Worm (Caenorhabditis elegans) whole organism, L4 larva: ENCODE data around the gene tmed-10.

Experiments used
- D1046.2 ChIP-seq: fragments of 200-800 bp; sonication (Bioruptor generic); IDR thresholded peaks from 2 replicates; pipeline ENCODE4 v1.3.6; 2022; ENCODE audit warnings: missing genetic modification characterization, missing compliant biosample characterization
- F10B5.3 ChIP-seq: sonication (generic microtip); optimal IDR thresholded peaks from 2 replicates; lab custom pipeline; 2016; ENCODE audit warnings: mild to moderate bottlenecking, missing genetic modification characterization, missing compliant biosample characterization
- F44E2.7 ChIP-seq: fragments of 200-800 bp; sonication (Bioruptor generic); IDR thresholded peaks from 2 replicates; pipeline ENCODE4 v2.1.2; 2022; ENCODE audit warnings: missing genetic modification characterization, missing compliant biosample characterization
- F49E8.2 ChIP-seq: sonication (generic microtip); optimal IDR thresholded peaks from 2 replicates; lab custom pipeline; 2016; ENCODE audit warnings: missing compliant biosample characterization, mild to moderate bottlenecking, missing genetic modification characterization, borderline replicate concordance
- T20F7.1 ChIP-seq: fragments of 200-800 bp; sonication (Bioruptor generic); optimal IDR thresholded peaks from 2 replicates; lab custom pipeline; 2018; ENCODE audit warnings: mild to moderate bottlenecking, missing genetic modification characterization, missing compliant biosample characterization
- ZK546.5 ChIP-seq, 2 experiments: sonication (generic microtip); optimal IDR thresholded peaks; 2 replicates each; lab custom pipeline; 2017; ENCODE audit warnings: missing biosample characterization in 2 of 2, missing genetic modification characterization in 2 of 2
- aha-1 ChIP-seq: fragments of 150-350 bp; peaks from one replicate; lab custom pipeline; 2014; ENCODE audit warnings: missing biosample characterization, missing genetic modification characterization
- arid-1 ChIP-seq: fragments of 200-800 bp; sonication (Bioruptor generic); conservative IDR thresholded peaks from 2 replicates; pipeline ENCODE4 v1.3.6; 2022; ENCODE audit warnings: missing genetic modification reagents, missing genetic modification characterization, missing compliant biosample characterization
- ceh-32 ChIP-seq: sonication (generic microtip); optimal IDR thresholded peaks from 2 replicates; lab custom pipeline; 2016; ENCODE audit warnings: mild to moderate bottlenecking, missing genetic modification characterization, missing compliant biosample characterization; ENCODE audit not compliant: poor library complexity
- ceh-44 ChIP-seq: fragments of 200-800 bp; sonication (Bioruptor generic); IDR thresholded peaks from 2 replicates; pipeline ENCODE4 v1.3.6; 2022; ENCODE audit warnings: missing genetic modification reagents, missing genetic modification characterization, missing compliant biosample characterization
- dmd-6 ChIP-seq: fragments of 200-800 bp; sonication (Bioruptor generic); IDR thresholded peaks from 2 replicates; pipeline ENCODE4 v1.3.6; 2022; ENCODE audit warnings: missing genetic modification reagents, missing genetic modification characterization, missing compliant biosample characterization
- dpl-1 ChIP-seq: fragments of 150-350 bp; optimal IDR thresholded peaks from 2 replicates; lab custom pipeline; 2014; ENCODE audit warnings: missing biosample characterization, missing genetic modification reagents, missing genetic modification characterization
- dve-1 ChIP-seq: sonication (generic microtip); optimal IDR thresholded peaks from 2 replicates; lab custom pipeline; 2017; ENCODE audit warnings: antibody characterized with exemption, mild to moderate bottlenecking, missing genetic modification characterization, missing compliant biosample characterization; ENCODE audit not compliant: insufficient read depth
- hlh-11 ChIP-seq: fragments of 200-800 bp; sonication (Bioruptor generic); optimal IDR thresholded peaks from 2 replicates; lab custom pipeline; 2018; ENCODE audit warnings: mild to moderate bottlenecking, missing genetic modification characterization, missing compliant biosample characterization
- lin-29 ChIP-seq: fragments of 200-800 bp; sonication (Bioruptor generic); IDR thresholded peaks from 2 replicates; pipeline ENCODE4 v1.3.6; 2022; ENCODE audit warnings: missing genetic modification reagents, missing genetic modification characterization, missing compliant biosample characterization
- lir-3 ChIP-seq: sonication (generic microtip); optimal IDR thresholded peaks from 2 replicates; lab custom pipeline; 2016; ENCODE audit warnings: mild to moderate bottlenecking, missing genetic modification characterization, missing compliant biosample characterization
- madf-5 ChIP-seq, 2 experiments: fragments of 200-800 bp; sonication (Bioruptor generic); IDR thresholded peaks; 2 replicates each; pipeline ENCODE4 v1.3.6; 2022; ENCODE audit warnings: missing compliant biosample characterization in 2 of 2, missing genetic modification characterization in 2 of 2
- mdt-29 ChIP-seq: fragments of 200-800 bp; sonication (Bioruptor generic); IDR thresholded peaks from 2 replicates; pipeline ENCODE4 v1.3.6; 2022; ENCODE audit warnings: missing genetic modification reagents, missing genetic modification characterization, missing compliant biosample characterization
- mep-1 ChIP-seq: fragments of 150-350 bp; sonication (generic microtip); optimal IDR thresholded peaks from 3 replicates; lab custom pipeline; 2014; ENCODE audit warnings: missing biosample characterization, missing genetic modification characterization
- mxl-2 ChIP-seq: fragments of 200-800 bp; sonication (Bioruptor generic); conservative IDR thresholded peaks from 2 replicates; pipeline ENCODE4 v1.3.6; 2022; ENCODE audit warnings: missing genetic modification reagents, missing genetic modification characterization, missing compliant biosample characterization
- nhr-28 ChIP-seq: fragments of 150-350 bp; optimal IDR thresholded peaks from 2 replicates; lab custom pipeline; 2014; ENCODE audit warnings: missing biosample characterization, missing genetic modification characterization
- nhr-42 ChIP-seq: fragments of 200-800 bp; sonication (Bioruptor generic); IDR thresholded peaks from 2 replicates; pipeline ENCODE4 v1.3.6; 2022; ENCODE audit warnings: missing genetic modification characterization, missing compliant biosample characterization
- nhr-48 ChIP-seq: sonication (generic microtip); optimal IDR thresholded peaks from 2 replicates; lab custom pipeline; 2016; ENCODE audit warnings: mild to moderate bottlenecking, missing genetic modification characterization, missing compliant biosample characterization
- nhr-76 ChIP-seq: fragments of 150-350 bp; optimal IDR thresholded peaks from 2 replicates; lab custom pipeline; 2014; ENCODE audit warnings: missing biosample characterization, missing genetic modification characterization
- nhr-77 ChIP-seq: fragments of 150-350 bp; optimal IDR thresholded peaks from 2 replicates; lab custom pipeline; 2014; ENCODE audit warnings: missing biosample characterization, missing genetic modification characterization
- rbr-2 ChIP-seq: sonication (generic microtip); optimal IDR thresholded peaks from 2 replicates; lab custom pipeline; 2016; ENCODE audit warnings: missing genotype, missing genetic modification characterization, missing compliant biosample characterization
- spr-1 ChIP-seq: sonication (generic microtip); optimal IDR thresholded peaks from 2 replicates; lab custom pipeline; 2016; ENCODE audit warnings: mild to moderate bottlenecking, missing genetic modification characterization, missing compliant biosample characterization
- tra-1 ChIP-seq: fragments of 200-800 bp; sonication (Bioruptor generic); IDR thresholded peaks from 2 replicates; pipeline ENCODE4 v1.3.6; 2022; ENCODE audit warnings: missing genetic modification reagents, missing genetic modification characterization, missing compliant biosample characterization
- unc-62 ChIP-seq, 3 experiments: fragments of 150-350 bp in 1 of 3; sonication (generic microtip); optimal IDR thresholded peaks in 2 of 3; peaks in 1 of 3; 1 replicate in 1 of 3; 2 replicates in 2 of 3; lab custom pipeline; 2014 to 2017; ENCODE audit warnings: missing biosample characterization in 3 of 3, missing genetic modification characterization in 3 of 3, missing genetic modification reagents in 3 of 3, missing genotype in 1 of 3
- vab-7 ChIP-seq: fragments of 200-800 bp; sonication (Bioruptor generic); IDR thresholded peaks from 2 replicates; pipeline ENCODE4 v1.3.6; 2022; ENCODE audit warnings: missing genetic modification reagents, missing genetic modification characterization, missing compliant biosample characterization
- zag-1 ChIP-seq: fragments of 150-350 bp; optimal IDR thresholded peaks from 2 replicates; lab custom pipeline; 2014; ENCODE audit warnings: missing biosample characterization, missing genetic modification characterization
- zip-2 ChIP-seq: fragments of 150-350 bp; optimal IDR thresholded peaks from 2 replicates; lab custom pipeline; 2014; ENCODE audit warnings: missing biosample characterization, missing genetic modification characterization
- ztf-11 ChIP-seq: fragments of 150-350 bp; optimal IDR thresholded peaks from 2 replicates; lab custom pipeline; 2014; ENCODE audit warnings: missing biosample characterization, missing genetic modification characterization

The tmed-10 gene

ce11 chrV:11304879-11305278 lies 21.9 kb downstream of the tmed-10 start, which contains the start of gene srh-45:
srh-45 (minus strand) TSS chrV:11304979.
- TF ChIP-seq mep-1 (tag; lab: Kevin White, UChicago): no peak
- TF ChIP-seq aha-1: peak; percentile 52
- no peak for TF ChIP-seq nhr-48 (tag; lab: Kevin White, UChicago)

- TF ChIP-seq F49E8.2 (tag; lab: Kevin White, UChicago) (no peak), aha-1 (peak; percentile 94)
Observed at ce11 chrV:11304200-11304599, 22.6 kb downstream of the tmed-10 start.

ce11 chrV:11302698-11303097 lies 24.1 kb downstream of the tmed-10 start, which contains the start of gene srh-46:
srh-46 (minus strand) TSS chrV:11302886.
- TF ChIP-seq arid-1 (GFP tag; lab: Robert Waterston, UW) (no peak), nhr-42 (GFP tag; lab: Robert Waterston, UW) (no peak), spr-1 (tag; lab: Kevin White, UChicago) (no peak), nhr-28 (peak; percentile 14), lir-3 (no peak), zip-2 (no peak), ceh-32 (no peak)

DNA sequence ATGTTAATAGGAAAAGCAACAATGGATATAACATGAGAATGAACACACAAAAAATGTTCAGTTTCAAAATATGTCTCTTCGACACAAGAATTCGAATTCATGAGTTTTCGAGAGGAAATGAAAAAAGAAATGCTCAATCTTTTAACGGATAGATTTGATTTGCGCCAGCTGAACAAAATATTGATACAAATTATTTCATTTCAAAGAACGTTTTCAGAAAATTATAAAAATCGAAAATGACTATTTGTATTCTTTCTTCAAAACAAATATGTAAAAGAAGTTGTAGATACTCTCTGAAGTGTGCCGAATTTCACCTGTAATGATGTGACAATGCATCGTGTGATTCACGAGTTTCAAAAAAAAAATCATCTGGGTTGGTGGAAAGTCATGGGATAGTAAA lies 26.2 kb downstream of the tmed-10 start, which contains the start of gene srh-47:
srh-47 (minus strand) TSS at position 101 of the 400 bp plus-strand sequence.
- TF ChIP-seq dve-1 (tag; lab: Kevin White, UChicago) (no peak), madf-5 (GFP tag; IDR thresholded peaks at IDR 0.05; lab: Robert Waterston, UW) (no peak), unc-62 (GFP tag; optimal IDR thresholded peaks at IDR 0.05 in 1 of 2; lab: Kevin White, UChicago) (peak in 1 of 2 experiments; percentile 42), unc-62 (tag; optimal IDR thresholded peaks at IDR 0.05; lab: Kevin White, UChicago) (no peak), dpl-1 (GFP tag; lab: Kevin White, UChicago) (no peak), spr-1 (tag; lab: Kevin White, UChicago) (no peak), arid-1 (GFP tag; lab: Robert Waterston, UW) (no peak)

DNA sequence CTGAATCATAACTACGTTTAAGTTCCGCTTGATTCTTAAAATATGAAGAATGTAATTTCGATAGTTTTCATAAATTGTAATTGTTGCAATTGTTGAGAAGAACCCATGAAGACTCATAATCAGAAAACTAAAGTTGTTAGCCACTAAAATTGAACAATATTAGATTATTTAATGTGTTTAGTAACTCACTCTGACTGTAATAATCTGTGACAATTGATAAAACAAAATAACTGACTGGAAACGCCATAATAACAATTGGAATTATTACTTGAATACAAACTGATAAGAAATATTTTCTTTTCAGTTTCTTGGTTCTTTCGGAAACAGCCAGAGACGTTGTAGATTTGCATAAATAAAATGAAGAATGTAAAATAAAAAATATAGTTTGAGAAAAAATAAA lies 27.4 kb downstream of the tmed-10 start:
- TF ChIP-seq mdt-29: no peak
- no peak for TF ChIP-seq lin-29 (GFP tag; lab: Robert Waterston, UW)
- TF ChIP-seq nhr-77 (tag; lab: Kevin White, UChicago): peak; percentile 6
- no peak for TF ChIP-seq ZK546.5 (tag; optimal IDR thresholded peaks at IDR 0.05; lab: Kevin White, UChicago)
- TF ChIP-seq F44E2.7 (GFP tag; lab: Robert Waterston, UW): no peak
- no peak for TF ChIP-seq ztf-11 (tag; lab: Kevin White, UChicago)
- TF ChIP-seq arid-1 (GFP tag; lab: Robert Waterston, UW): no peak
- no peak for TF ChIP-seq mxl-2 (GFP tag; lab: Robert Waterston, UW)
- no peak for TF ChIP-seq ceh-44
- no peak for TF ChIP-seq zag-1 (tag; lab: Kevin White, UChicago)
- TF ChIP-seq nhr-76 (tag; lab: Kevin White, UChicago): no peak
- TF ChIP-seq vab-7: no peak
- no peak for TF ChIP-seq D1046.2 (GFP tag; lab: Robert Waterston, UW)
- TF ChIP-seq nhr-28: peak; percentile 67
- TF ChIP-seq aha-1: no peak
- TF ChIP-seq T20F7.1 (GFP tag; lab: Kevin White, UChicago): no peak
- TF ChIP-seq ceh-32: no peak

- no peak for TF ChIP-seq hlh-11 (tag; lab: Kevin White, UChicago)
- TF ChIP-seq tra-1 (GFP tag; lab: Robert Waterston, UW): no peak
- TF ChIP-seq F10B5.3 (tag; lab: Kevin White, UChicago): no peak
- no peak for TF ChIP-seq dmd-6 (GFP tag; lab: Robert Waterston, UW)
- TF ChIP-seq rbr-2: no peak
Observed at ce11 chrV:11298632-11299031, 28.1 kb downstream of the tmed-10 start, which contains the start of gene T03F7.5. T03F7.5 (minus strand) TSS chrV:11298732.
